Worm (Caenorhabditis elegans) whole organism, L1 larva: ENCODE data around the gene rha-2.

Experiments
- alr-1 ChIP-seq: fragments of 200-800 bp; sonication (Bioruptor generic); optimal IDR thresholded peaks from 2 replicates; lab custom pipeline; 2018; ENCODE audit warnings: borderline replicate concordance, mild to moderate bottlenecking, missing genetic modification characterization, missing compliant biosample characterization
- ama-1 ChIP-seq: fragments of 150-350 bp; optimal IDR thresholded peaks from 2 replicates; lab custom pipeline; 2014
- blmp-1 ChIP-seq: fragments of 150-350 bp; optimal IDR thresholded peaks from 2 replicates; lab custom pipeline; 2014; ENCODE audit warnings: missing biosample characterization, missing genetic modification characterization
- ceh-63 ChIP-seq: fragments of 200-800 bp; sonication (Bioruptor generic); optimal IDR thresholded peaks from 2 replicates; lab custom pipeline; 2018; ENCODE audit warnings: mild to moderate bottlenecking, missing genetic modification characterization, missing compliant biosample characterization
- ceh-88 ChIP-seq: fragments of 200-800 bp; sonication (Bioruptor generic); IDR thresholded peaks from 2 replicates; pipeline ENCODE4 v1.3.6; 2022; ENCODE audit warnings: missing genetic modification characterization, missing compliant biosample characterization
- dpl-1 ChIP-seq, 3 experiments: fragments of 150-350 bp in 2 of 3; sonication (generic microtip) in 1 of 3; optimal IDR thresholded peaks; 2 replicates each; lab custom pipeline; 2014 to 2017; ENCODE audit warnings: missing biosample characterization in 3 of 3, missing genetic modification characterization in 3 of 3, missing genetic modification reagents in 3 of 3
- efl-3 ChIP-seq: fragments of 200-800 bp; sonication (Bioruptor generic); optimal IDR thresholded peaks from 2 replicates; lab custom pipeline; 2018; ENCODE audit warnings: mild to moderate bottlenecking, missing genetic modification characterization, missing compliant biosample characterization
- egl-13 ChIP-seq: sonication (generic microtip); optimal IDR thresholded peaks from 2 replicates; lab custom pipeline; 2016; ENCODE audit warnings: missing genotype, missing genetic modification reagents, missing genetic modification characterization, missing compliant biosample characterization
- egl-27 ChIP-seq, 2 experiments: fragments of 150-350 bp in 1 of 2; sonication (generic microtip); optimal IDR thresholded peaks; 3 replicates each; lab custom pipeline; 2017 to 2018; ENCODE audit warnings: missing biosample characterization in 2 of 2, missing genetic modification characterization in 2 of 2, missing genetic modification reagents in 2 of 2
- elt-2 ChIP-seq: sonication (generic microtip); optimal IDR thresholded peaks from 2 replicates; lab custom pipeline; 2016; ENCODE audit warnings: missing genetic modification characterization, mild to moderate bottlenecking, inconsistent platforms, missing compliant biosample characterization, missing genetic modification reagents
- ets-5 ChIP-seq: fragments of 200-800 bp; sonication (Bioruptor generic); IDR thresholded peaks from 2 replicates; pipeline ENCODE4 v1.3.6; 2022; ENCODE audit warnings: missing genetic modification characterization, missing compliant biosample characterization
- fkh-10 ChIP-seq: sonication (generic microtip); optimal IDR thresholded peaks from 2 replicates; lab custom pipeline; 2017; ENCODE audit warnings: missing biosample characterization, missing genetic modification reagents, missing genetic modification characterization
- fkh-4 ChIP-seq: sonication (generic microtip); optimal IDR thresholded peaks from 2 replicates; lab custom pipeline; 2016; ENCODE audit warnings: missing compliant biosample characterization, missing genetic modification characterization, borderline replicate concordance
- fkh-8 ChIP-seq: sonication (generic microtip); optimal IDR thresholded peaks from 2 replicates; lab custom pipeline; 2016; ENCODE audit warnings: mild to moderate bottlenecking, missing genetic modification characterization, missing compliant biosample characterization
- fos-1 ChIP-seq: fragments of 150-350 bp; optimal IDR thresholded peaks from 2 replicates; lab custom pipeline; 2014; ENCODE audit warnings: missing biosample characterization, missing genetic modification characterization
- grh-1 ChIP-seq: fragments of 200-800 bp; sonication (Bioruptor generic); IDR thresholded peaks from 2 replicates; pipeline ENCODE4 v1.3.6; 2022; ENCODE audit warnings: missing genetic modification reagents, missing genetic modification characterization, missing compliant biosample characterization
- hlh-17 ChIP-seq: fragments of 200-800 bp; sonication (Bioruptor generic); optimal IDR thresholded peaks from 2 replicates; lab custom pipeline; 2018; ENCODE audit warnings: missing genetic modification characterization, mild to moderate bottlenecking, missing compliant biosample characterization, moderate library complexity, borderline replicate concordance
- hpl-2 ChIP-seq: fragments of 150-350 bp; optimal IDR thresholded peaks from 2 replicates; lab custom pipeline; 2014; ENCODE audit warnings: missing biosample characterization, missing genetic modification reagents, missing genetic modification characterization
- irx-1 ChIP-seq: sonication (generic microtip); optimal IDR thresholded peaks from 2 replicates; lab custom pipeline; 2016; ENCODE audit warnings: missing genetic modification characterization, missing compliant biosample characterization
- isw-1 ChIP-seq: fragments of 200-800 bp; sonication (Bioruptor generic); IDR thresholded peaks from 2 replicates; pipeline ENCODE4 v1.3.6; 2022; ENCODE audit warnings: missing genetic modification characterization, missing compliant biosample characterization
- jun-1 ChIP-seq: fragments of 150-350 bp; optimal IDR thresholded peaks from 2 replicates; lab custom pipeline; 2014; ENCODE audit warnings: missing biosample characterization, missing genetic modification reagents, missing genetic modification characterization
- lin-13 ChIP-seq: fragments of 150-350 bp; optimal IDR thresholded peaks from 2 replicates; lab custom pipeline; 2014; ENCODE audit warnings: missing biosample characterization, missing genetic modification reagents, missing genetic modification characterization
- lin-14 ChIP-seq: fragments of 200-800 bp; sonication (Bioruptor generic); optimal IDR thresholded peaks from 2 replicates; lab custom pipeline; 2018; ENCODE audit warnings: mild to moderate bottlenecking, missing genetic modification characterization, moderate library complexity, missing compliant biosample characterization
- lin-15B ChIP-seq: fragments of 150-350 bp; sonication (generic microtip); optimal IDR thresholded peaks from 3 replicates; lab custom pipeline; 2014; ENCODE audit warnings: missing biosample characterization, missing genetic modification characterization
- lin-39 ChIP-seq: fragments of 150-350 bp; optimal IDR thresholded peaks from 2 replicates; lab custom pipeline; 2014; ENCODE audit warnings: missing biosample characterization, missing genetic modification reagents, missing genetic modification characterization
- lir-3 ChIP-seq: sonication (generic microtip); optimal IDR thresholded peaks from 2 replicates; lab custom pipeline; 2016; ENCODE audit warnings: mild to moderate bottlenecking, missing genetic modification characterization, moderate library complexity, missing compliant biosample characterization; ENCODE audit not compliant: poor library complexity
- lsy-2 ChIP-seq, 2 experiments: fragments of 150-350 bp; optimal IDR thresholded peaks; 2 replicates each; lab custom pipeline; 2014; ENCODE audit warnings: missing biosample characterization in 2 of 2, missing genetic modification characterization in 2 of 2
- mab-9 ChIP-seq: fragments of 200-800 bp; sonication (Bioruptor generic); IDR thresholded peaks from 2 replicates; pipeline ENCODE4 v1.3.6; 2022; ENCODE audit warnings: missing genetic modification reagents, missing genetic modification characterization, missing compliant biosample characterization
- mdl-1 ChIP-seq, 2 experiments: fragments of 150-350 bp; optimal IDR thresholded peaks; 2 replicates each; lab custom pipeline; 2014 to 2017; ENCODE audit warnings: missing biosample characterization in 2 of 2, missing genetic modification characterization in 2 of 2, inconsistent platforms in 1 of 2
- mef-2 ChIP-seq: fragments of 150-350 bp; optimal IDR thresholded peaks from 2 replicates; lab custom pipeline; 2014; ENCODE audit warnings: missing biosample characterization, missing genetic modification characterization
- nhr-11 ChIP-seq: fragments of 150-350 bp; optimal IDR thresholded peaks from 2 replicates; lab custom pipeline; 2014; ENCODE audit warnings: missing biosample characterization, missing genetic modification characterization
- nhr-20 ChIP-seq: sonication (generic microtip); optimal IDR thresholded peaks from 2 replicates; lab custom pipeline; 2016; ENCODE audit warnings: mild to moderate bottlenecking, missing genetic modification characterization, missing compliant biosample characterization
- nhr-237 ChIP-seq: fragments of 150-350 bp; optimal IDR thresholded peaks from 2 replicates; lab custom pipeline; 2014; ENCODE audit warnings: missing biosample characterization, missing genetic modification characterization
- nhr-76 ChIP-seq: sonication (generic microtip); optimal IDR thresholded peaks from 2 replicates; lab custom pipeline; 2017; ENCODE audit warnings: missing biosample characterization, missing genetic modification characterization
- nhr-77 ChIP-seq: fragments of 150-350 bp; optimal IDR thresholded peaks from 2 replicates; lab custom pipeline; 2014; ENCODE audit warnings: missing biosample characterization, missing genetic modification characterization
- nhr-85 ChIP-seq: sonication (generic microtip); peaks from one replicate; lab custom pipeline; 2016; ENCODE audit warnings: missing genetic modification characterization, inconsistent platforms, missing compliant biosample characterization
- nhr-90 ChIP-seq: sonication (generic microtip); optimal IDR thresholded peaks from 2 replicates; lab custom pipeline; 2016; ENCODE audit warnings: mild to moderate bottlenecking, missing genetic modification characterization, missing compliant biosample characterization; ENCODE audit not compliant: poor library complexity
- pag-3 ChIP-seq: sonication (generic microtip); optimal IDR thresholded peaks from 2 replicates; lab custom pipeline; 2017; ENCODE audit warnings: missing genetic modification characterization, mild to moderate bottlenecking, missing compliant biosample characterization, antibody characterized with exemption, borderline replicate concordance; ENCODE audit not compliant: insufficient read depth
- pax-3 ChIP-seq: fragments of 200-800 bp; sonication (Bioruptor generic); optimal IDR thresholded peaks from 2 replicates; lab custom pipeline; 2018; ENCODE audit warnings: mild to moderate bottlenecking, missing genetic modification characterization, moderate library complexity, missing compliant biosample characterization
- pqm-1 ChIP-seq: sonication (generic microtip); optimal IDR thresholded peaks from 3 replicates; lab custom pipeline; 2017; ENCODE audit warnings: missing biosample characterization, missing genetic modification characterization
- rnt-1 ChIP-seq: sonication (generic microtip); optimal IDR thresholded peaks from 2 replicates; lab custom pipeline; 2016; ENCODE audit warnings: mild to moderate bottlenecking, missing genetic modification characterization, moderate library complexity, missing compliant biosample characterization
- snpc-4 ChIP-seq: fragments of 150-350 bp; optimal IDR thresholded peaks from 2 replicates; lab custom pipeline; 2014; ENCODE audit warnings: missing biosample characterization, missing genetic modification characterization
- snu-23 ChIP-seq: sonication (generic microtip); optimal IDR thresholded peaks from 2 replicates; lab custom pipeline; 2016; ENCODE audit warnings: missing genetic modification characterization, missing compliant biosample characterization
- sup-37 ChIP-seq: fragments of 200-800 bp; sonication (Bioruptor generic); optimal IDR thresholded peaks from 2 replicates; lab custom pipeline; 2018; ENCODE audit warnings: mild to moderate bottlenecking, missing genetic modification characterization, missing compliant biosample characterization
- swsn-7 ChIP-seq: sonication (generic microtip); optimal IDR thresholded peaks from 2 replicates; lab custom pipeline; 2016; ENCODE audit warnings: missing genetic modification characterization, missing compliant biosample characterization
- tbx-2 ChIP-seq: sonication (generic microtip); optimal IDR thresholded peaks from 2 replicates; lab custom pipeline; 2016; ENCODE audit warnings: missing genetic modification characterization, missing compliant biosample characterization
- tlp-1 ChIP-seq: fragments of 150-350 bp; optimal IDR thresholded peaks from 2 replicates; lab custom pipeline; 2014; ENCODE audit warnings: missing biosample characterization, missing genetic modification characterization
- unc-62 ChIP-seq: fragments of 150-350 bp; optimal IDR thresholded peaks from 2 replicates; lab custom pipeline; 2014; ENCODE audit warnings: missing biosample characterization, missing genetic modification reagents, missing genetic modification characterization
- xbp-1 ChIP-seq: sonication (generic microtip); optimal IDR thresholded peaks from 2 replicates; lab custom pipeline; 2016; ENCODE audit warnings: missing genetic modification characterization, missing compliant biosample characterization
- zag-1 ChIP-seq: fragments of 150-350 bp; optimal IDR thresholded peaks from 2 replicates; lab custom pipeline; 2014; ENCODE audit warnings: missing biosample characterization, missing genetic modification characterization
- zip-4 ChIP-seq: fragments of 200-800 bp; sonication (Bioruptor generic); optimal IDR thresholded peaks from 2 replicates; lab custom pipeline; 2018; ENCODE audit warnings: mild to moderate bottlenecking, missing genetic modification characterization, moderate library complexity, missing compliant biosample characterization
- ztf-11 ChIP-seq, 2 experiments: sonication (generic microtip); optimal IDR thresholded peaks; 2 replicates each; lab custom pipeline; 2016 to 2017; ENCODE audit warnings: missing genetic modification characterization in 2 of 2, missing biosample characterization in 1 of 2, missing compliant biosample characterization in 1 of 2

The rha-2 gene

ce11 chrIII:8658367-8658761 lies 44.0 kb upstream of the rha-2 start (continued):
- TF ChIP-seq hlh-17 (no peak), mdl-1 (tag; optimal IDR thresholded peaks at IDR 0.05; lab: Kevin White, UChicago) (peak in 1 of 2 experiments; percentile 95), nhr-85 (tag; lab: Kevin White, UChicago) (peak; percentile 99), ets-5 (GFP tag; lab: Robert Waterston, UW) (no peak), swsn-7 (tag; lab: Kevin White, UChicago) (peak; percentile 88), isw-1 (GFP tag; lab: Robert Waterston, UW) (no peak), snpc-4 (tag; lab: Kevin White, UChicago) (peak; percentile 76), pag-3 (peak; percentile 55), snu-23 (GFP tag; lab: Kevin White, UChicago) (peak; percentile 98), grh-1 (peak; percentile 74), sup-37 (GFP tag; lab: Kevin White, UChicago) (peak; percentile 18), lin-39 (tag; lab: Kevin White, UChicago) (peak; percentile 32), ama-1 (lab: Kevin White, UChicago) (peak; percentile 91), ceh-88 (GFP tag; lab: Robert Waterston, UW) (peak; percentile 34; the same call in 1 of the 2 replicates), fkh-4 (tag; lab: Kevin White, UChicago) (no peak), jun-1 (tag; lab: Kevin White, UChicago) (peak; percentile 69), egl-27 (tag; optimal IDR thresholded peaks at IDR 0.05; lab: Kevin White, UChicago) (peak; percentile 49 to 55), xbp-1 (tag; lab: Kevin White, UChicago) (peak; percentile 88), zip-4 (GFP tag; lab: Kevin White, UChicago) (no peak), nhr-20 (tag; lab: Kevin White, UChicago) (peak; percentile 98), nhr-77 (peak; percentile 89), nhr-237 (tag; lab: Kevin White, UChicago) (peak; percentile 66), efl-3 (GFP tag; lab: Kevin White, UChicago) (no peak), tbx-2 (peak; percentile 91), hpl-2 (GFP tag; lab: Kevin White, UChicago) (peak; percentile 68), lir-3 (tag; lab: Kevin White, UChicago) (peak; percentile 73), lin-13 (GFP tag; lab: Kevin White, UChicago) (peak; percentile 77), nhr-90 (tag; lab: Kevin White, UChicago) (peak; percentile 96), tlp-1 (tag; lab: Kevin White, UChicago) (no peak), fos-1 (tag; lab: Kevin White, UChicago) (peak; percentile 83), lin-15B (tag; lab: Kevin White, UChicago) (no peak), elt-2 (tag; lab: Kevin White, UChicago) (peak; percentile 96), irx-1 (peak; percentile 83), dpl-1 (GFP tag; optimal IDR thresholded peaks at IDR 0.05; lab: Kevin White, UChicago) (peak; percentile 38 to 68 (median 57)), nhr-76 (tag; lab: Kevin White, UChicago) (no peak), zag-1 (tag; lab: Kevin White, UChicago) (no peak), egl-13 (tag; lab: Kevin White, UChicago) (peak; percentile 73), unc-62 (GFP tag; lab: Kevin White, UChicago) (no peak), fkh-8 (tag; lab: Kevin White, UChicago) (peak; percentile 52), fkh-10 (no peak), mab-9 (peak; percentile 62; the same call in 1 of the 2 replicates), rnt-1 (tag; lab: Kevin White, UChicago) (peak; percentile 87), blmp-1 (peak; percentile 88), nhr-11 (no peak), alr-1 (tag; lab: Kevin White, UChicago) (no peak), lsy-2 (tag; optimal IDR thresholded peaks at IDR 0.05; lab: Kevin White, UChicago) (peak; percentile 80 to 90), pqm-1 (tag; lab: Kevin White, UChicago) (no peak), ztf-11 (tag; optimal IDR thresholded peaks at IDR 0.05; lab: Kevin White, UChicago) (no peak), ceh-63 (GFP tag; lab: Kevin White, UChicago) (no peak), pax-3 (tag; lab: Kevin White, UChicago) (no peak), mef-2 (tag; lab: Kevin White, UChicago) (peak; percentile 87), lin-14 (GFP tag; lab: Kevin White, UChicago) (peak; percentile 98)
